Worm (Caenorhabditis elegans) whole organism, mixed stage, embryonic: Measurements from ENCODE around the gene C26H9A.4.

Experiments used
- cnd-1 ChIP-seq: fragments of 200-800 bp; sonication (Bioruptor generic); optimal IDR thresholded peaks from 2 replicates; lab custom pipeline; 2018; ENCODE audit warnings: mild to moderate bottlenecking, missing genetic modification characterization, missing compliant biosample characterization
- elt-1 ChIP-seq: sonication (generic microtip); optimal IDR thresholded peaks from 2 replicates; lab custom pipeline; 2017; ENCODE audit warnings: missing genetic modification characterization, mild to moderate bottlenecking, missing compliant biosample characterization, antibody characterized with exemption, moderate library complexity, borderline replicate concordance; ENCODE audit not compliant: insufficient read depth
- ham-2 ChIP-seq: fragments of 200-800 bp; sonication (Bioruptor generic); optimal IDR thresholded peaks from 2 replicates; lab custom pipeline; 2018; ENCODE audit warnings: mild to moderate bottlenecking, missing genetic modification characterization, missing compliant biosample characterization
- nhr-237 ChIP-seq: fragments of 150-350 bp; optimal IDR thresholded peaks from 2 replicates; lab custom pipeline; 2014; ENCODE audit warnings: missing biosample characterization, missing genetic modification characterization
- nhr-28 ChIP-seq: fragments of 150-350 bp; optimal IDR thresholded peaks from 2 replicates; lab custom pipeline; 2014; ENCODE audit warnings: missing biosample characterization, missing genetic modification characterization
- nhr-76 ChIP-seq: sonication (generic microtip); optimal IDR thresholded peaks from 2 replicates; lab custom pipeline; 2017; ENCODE audit warnings: missing biosample characterization, missing genetic modification characterization
- pha-4 ChIP-seq: fragments of 150-350 bp; optimal IDR thresholded peaks from 2 replicates; lab custom pipeline; 2018; ENCODE audit warnings: missing biosample characterization, missing genetic modification reagents, missing genetic modification characterization
- unc-120 ChIP-seq: sonication (generic microtip); optimal IDR thresholded peaks from 2 replicates; lab custom pipeline; 2017; ENCODE audit warnings: missing genetic modification characterization, missing compliant biosample characterization; ENCODE audit not compliant: poor library complexity, severe bottlenecking

ce11 chrIV:12620921-12621320, 32.3 kb upstream of the C26H9A.4 start:
- TF ChIP-seq cnd-1 (tag; lab: Kevin White, UChicago): no peak
- TF ChIP-seq nhr-76 (tag; lab: Kevin White, UChicago): no peak
- no peak for TF ChIP-seq nhr-237 (tag; lab: Kevin White, UChicago)
- TF ChIP-seq unc-120 (tag; lab: Kevin White, UChicago): no peak
- no peak for TF ChIP-seq ham-2 (GFP tag; lab: Kevin White, UChicago)
- TF ChIP-seq nhr-28: no peak
- no peak for TF ChIP-seq elt-1
- no peak for TF ChIP-seq pha-4
